Fruit fly (Drosophila melanogaster) whole organism: ENCODE results near the gene RunxA.

ENCODE experiments used
- CG8478 ChIP-seq: fragments of >200 bp; optimal IDR thresholded peaks from 2 replicates; lab custom pipeline; 2018; ENCODE audit warnings: inconsistent platforms
- Dll ChIP-seq: fragments of >200 bp; optimal IDR thresholded peaks from 2 replicates; lab custom pipeline; 2017
- pan ChIP-seq: fragments of >200 bp; optimal IDR thresholded peaks from 2 replicates; lab custom pipeline; 2017
- psq ChIP-seq: fragments of >200 bp; optimal IDR thresholded peaks from 2 replicates; lab custom pipeline; 2017
- usp ChIP-seq: fragments of >200 bp; optimal IDR thresholded peaks from 2 replicates; lab custom pipeline; 2017; ENCODE audit warnings: missing biosample characterization, missing genetic modification characterization, mixed read lengths

DNA sequence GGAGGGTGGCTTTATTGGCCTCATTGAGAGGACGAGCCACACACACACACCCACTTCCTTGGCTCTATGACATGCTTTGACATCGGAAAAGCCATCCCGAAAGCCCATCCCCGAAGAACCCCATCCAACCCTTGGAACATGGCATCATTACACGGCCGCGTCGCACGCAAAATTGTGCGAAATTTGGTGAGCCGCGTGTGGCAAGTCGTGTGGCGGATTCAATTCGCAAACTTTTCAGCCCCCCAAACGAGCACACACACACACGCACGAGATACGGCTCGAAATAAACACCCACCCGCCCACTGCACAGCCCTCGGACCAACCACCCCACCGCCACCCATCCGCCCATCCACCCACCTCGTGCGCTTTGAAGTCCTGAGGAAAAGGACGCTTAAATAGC lies 22.6 kb upstream of the RunxA start:
- TF ChIP-seq pan: no peak
- TF ChIP-seq usp (GFP tag; lab: Kevin White, UChicago): no peak
- no peak for TF ChIP-seq psq (lab: Kevin White, UChicago)
- TF ChIP-seq CG8478 (lab: Kevin White, UChicago): no peak
- TF ChIP-seq Dll (lab: Kevin White, UChicago): no peak
